Fruit fly (Drosophila melanogaster) whole organism, embryonic: Measurements from ENCODE around the gene Pka-C3.

Experiments
- Abd-B ChIP-seq: fragments of 200-800 bp; sonication (Bioruptor generic); optimal IDR thresholded peaks from 2 replicates; lab custom pipeline; 2018; ENCODE audit warnings: missing biosample characterization, mild to moderate bottlenecking, missing genetic modification characterization, moderate library complexity
- Ada2b ChIP-seq: fragments of 200-800 bp; sonication (Bioruptor generic); IDR thresholded peaks from 2 replicates; pipeline ENCODE4 v1.3.6; 2022; ENCODE audit warnings: missing biosample characterization, missing genetic modification characterization
- Blimp-1 ChIP-seq: fragments of 200-800 bp; sonication (Bioruptor generic); optimal IDR thresholded peaks from 3 replicates; lab custom pipeline; 2018; ENCODE audit warnings: missing biosample characterization, missing genetic modification characterization, mild to moderate bottlenecking, moderate library complexity, missing genetic modification reagents
- CG11247 ChIP-seq: fragments of 200-800 bp; sonication (Bioruptor generic); IDR thresholded peaks from 2 replicates; pipeline ENCODE4 v1.3.6; 2022; ENCODE audit warnings: missing biosample characterization, missing genetic modification characterization
- CG11456 ChIP-seq: fragments of 200-800 bp; sonication (Bioruptor generic); IDR thresholded peaks from 3 replicates; pipeline ENCODE4 v1.3.6; 2022; ENCODE audit warnings: missing biosample characterization, missing genetic modification characterization
- CG11504 ChIP-seq: fragments of 200-800 bp; sonication (Bioruptor generic); optimal IDR thresholded peaks from 3 replicates; lab custom pipeline; 2019; ENCODE audit warnings: missing biosample characterization, mild to moderate bottlenecking, missing genetic modification characterization, moderate library complexity
- CG13424 ChIP-seq: fragments of 200-800 bp; sonication (Bioruptor generic); optimal IDR thresholded peaks from 2 replicates; lab custom pipeline; 2019; ENCODE audit warnings: missing biosample characterization, mild to moderate bottlenecking, missing genetic modification characterization, moderate library complexity
- CG13894 ChIP-seq: fragments of 200-800 bp; sonication (Bioruptor generic); optimal IDR thresholded peaks from 3 replicates; lab custom pipeline; 2018; ENCODE audit warnings: missing biosample characterization, mild to moderate bottlenecking, missing genetic modification characterization, moderate library complexity
- CG15601 ChIP-seq: fragments of 200-800 bp; sonication (Bioruptor generic); optimal IDR thresholded peaks from 3 replicates; lab custom pipeline; 2019; ENCODE audit warnings: missing biosample characterization, mild to moderate bottlenecking, missing genetic modification characterization, moderate library complexity
- CG1602 ChIP-seq: fragments of 200-800 bp; sonication (Bioruptor generic); optimal IDR thresholded peaks from 3 replicates; lab custom pipeline; 2016; ENCODE audit warnings: missing biosample characterization, missing genetic modification characterization
- CG16815 ChIP-seq: fragments of 200-800 bp; sonication (Bioruptor generic); optimal IDR thresholded peaks from 3 replicates; lab custom pipeline; 2017; ENCODE audit warnings: missing biosample characterization, mild to moderate bottlenecking, missing genetic modification characterization
- CG18262 ChIP-seq: fragments of 200-800 bp; optimal IDR thresholded peaks from 3 replicates; lab custom pipeline; 2019; ENCODE audit warnings: missing biosample characterization, mild to moderate bottlenecking, missing genetic modification characterization, moderate library complexity
- CG2889 ChIP-seq: fragments of 200-800 bp; sonication (Bioruptor generic); IDR thresholded peaks from 3 replicates; pipeline ENCODE4 v1.3.6; 2022; ENCODE audit warnings: missing biosample characterization, missing genetic modification characterization
- CG30020 ChIP-seq: fragments of 200-800 bp; optimal IDR thresholded peaks from 2 replicates; lab custom pipeline; 2019; ENCODE audit warnings: missing biosample characterization, mild to moderate bottlenecking, missing genetic modification characterization, moderate library complexity
- CG31441 ChIP-seq: fragments of 200-800 bp; sonication (Bioruptor generic); IDR thresholded peaks from 2 replicates; pipeline ENCODE4 v1.3.6; 2022; ENCODE audit warnings: missing biosample characterization, missing genetic modification characterization
- CG3847 ChIP-seq: fragments of 200-800 bp; sonication (Bioruptor generic); IDR thresholded peaks from 2 replicates; pipeline ENCODE4 v1.3.6; 2022; ENCODE audit warnings: missing biosample characterization, missing genetic modification characterization
- CG42726 ChIP-seq: fragments of 200-800 bp; sonication (Bioruptor generic); IDR thresholded peaks from 2 replicates; pipeline ENCODE4 v1.3.6; 2022; ENCODE audit warnings: missing biosample characterization, missing genetic modification characterization; ENCODE audit not compliant: partially characterized antibody
- CG4730 ChIP-seq: fragments of 200-800 bp; sonication (Bioruptor generic); IDR thresholded peaks from 2 replicates; pipeline ENCODE4 v1.3.6; 2022; ENCODE audit warnings: missing biosample characterization, missing genetic modification characterization
- CG4820 ChIP-seq: fragments of 200-800 bp; sonication (Bioruptor generic); optimal IDR thresholded peaks from 3 replicates; lab custom pipeline; 2016; ENCODE audit warnings: missing biosample characterization, missing genetic modification characterization
- CG5953 ChIP-seq: fragments of 200-800 bp; sonication (Bioruptor generic); IDR thresholded peaks from 2 replicates; pipeline ENCODE4 v1.3.6; 2022; ENCODE audit warnings: missing biosample characterization, missing genetic modification characterization
- CG6272 ChIP-seq: fragments of 200-800 bp; sonication (Bioruptor generic); IDR thresholded peaks from 2 replicates; pipeline ENCODE4 v1.3.6; 2022; ENCODE audit warnings: missing biosample characterization, missing genetic modification characterization
- CG6683 ChIP-seq: fragments of 200-800 bp; sonication (Bioruptor generic); optimal IDR thresholded peaks from 2 replicates; lab custom pipeline; 2017; ENCODE audit warnings: missing biosample characterization, mild to moderate bottlenecking, missing genetic modification characterization, missing genetic modification reagents
- CG6689 ChIP-seq: fragments of 200-800 bp; sonication (Bioruptor generic); IDR thresholded peaks from 2 replicates; pipeline ENCODE4 v1.3.6; 2022; ENCODE audit warnings: missing biosample characterization, missing genetic modification characterization
- CG6854 ChIP-seq: fragments of 200-800 bp; sonication (Bioruptor generic); optimal IDR thresholded peaks from 3 replicates; lab custom pipeline; 2017; ENCODE audit warnings: missing biosample characterization, mild to moderate bottlenecking, missing genetic modification characterization
- CG7556 ChIP-seq: fragments of 200-800 bp; sonication (Bioruptor generic); optimal IDR thresholded peaks from 2 replicates; lab custom pipeline; 2017; ENCODE audit warnings: missing biosample characterization, mild to moderate bottlenecking, missing genetic modification characterization
- CG7839 ChIP-seq: fragments of 200-800 bp; sonication (Bioruptor generic); optimal IDR thresholded peaks from 3 replicates; lab custom pipeline; 2018; ENCODE audit warnings: missing biosample characterization, mild to moderate bottlenecking, missing genetic modification characterization, moderate library complexity
- D ChIP-seq, 2 experiments: fragments of 200-800 bp in 1 of 2; fragments of >200 bp in 1 of 2; sonication (Bioruptor generic) in 1 of 2; optimal IDR thresholded peaks; 2 replicates in 1 of 2; 3 replicates in 1 of 2; lab custom pipeline; 2017; ENCODE audit warnings: mild to moderate bottlenecking in 1 of 2, missing biosample characterization in 1 of 2, missing genetic modification characterization in 1 of 2, missing genetic modification reagents in 1 of 2
- Dip2 ChIP-seq: fragments of 200-800 bp; sonication (Bioruptor generic); IDR thresholded peaks from 2 replicates; pipeline ENCODE4 v1.3.6; 2022; ENCODE audit warnings: missing biosample characterization, missing genetic modification characterization
- E2f2 ChIP-seq: fragments of 200-800 bp; sonication (Bioruptor generic); IDR thresholded peaks from 2 replicates; pipeline ENCODE4 v1.3.6; 2022; ENCODE audit warnings: missing biosample characterization, missing genetic modification characterization
- Fer2 ChIP-seq: fragments of 200-800 bp; sonication (Bioruptor generic); optimal IDR thresholded peaks from 2 replicates; lab custom pipeline; 2018; ENCODE audit warnings: missing biosample characterization, mild to moderate bottlenecking, missing genetic modification characterization, moderate library complexity
- Gsc ChIP-seq: fragments of 200-800 bp; sonication (Bioruptor generic); IDR thresholded peaks from 2 replicates; pipeline ENCODE4 v1.3.6; 2022; ENCODE audit warnings: missing biosample characterization, missing genetic modification characterization
- Hr39 ChIP-seq: fragments of >200 bp; optimal IDR thresholded peaks from 2 replicates; lab custom pipeline; 2017
- Hsf ChIP-seq: fragments of 200-800 bp; sonication (Bioruptor generic); optimal IDR thresholded peaks from 3 replicates; lab custom pipeline; 2016; ENCODE audit warnings: missing biosample characterization, missing genetic modification characterization
- PHDP ChIP-seq: fragments of 200-800 bp; sonication (Bioruptor generic); optimal IDR thresholded peaks from 3 replicates; lab custom pipeline; 2018; ENCODE audit warnings: missing biosample characterization, mild to moderate bottlenecking, missing genetic modification characterization, moderate library complexity
- Rfx ChIP-seq: fragments of 200-800 bp; sonication (Bioruptor generic); IDR thresholded peaks from 2 replicates; pipeline ENCODE4 v1.3.6; 2022; ENCODE audit warnings: missing biosample characterization, missing genetic modification characterization
- Xrp1 ChIP-seq: fragments of 200-800 bp; sonication (Bioruptor generic); IDR thresholded peaks from 2 replicates; pipeline ENCODE4 v1.3.6; 2022; ENCODE audit warnings: missing biosample characterization, missing genetic modification characterization
- aop ChIP-seq: fragments of 200-800 bp; sonication (Bioruptor generic); IDR thresholded peaks from 2 replicates; pipeline ENCODE4 v1.3.6; 2022; ENCODE audit warnings: missing biosample characterization, missing genetic modification characterization
- caup ChIP-seq: fragments of 200-800 bp; sonication (Bioruptor generic); optimal IDR thresholded peaks from 3 replicates; lab custom pipeline; 2017; ENCODE audit warnings: missing biosample characterization, mild to moderate bottlenecking, missing genetic modification characterization, moderate library complexity; ENCODE audit not compliant: severe bottlenecking
- eve ChIP-seq, 2 experiments: fragments of >200 bp; optimal IDR thresholded peaks; 2 replicates each; lab custom pipeline; 2017; ENCODE audit warnings: missing biosample characterization in 2 of 2, missing genetic modification characterization in 2 of 2
- grau ChIP-seq: fragments of 200-800 bp; optimal IDR thresholded peaks from 3 replicates; lab custom pipeline; 2019; ENCODE audit warnings: missing biosample characterization, mild to moderate bottlenecking, missing genetic modification characterization, moderate library complexity
- gsb ChIP-seq: fragments of 200-800 bp; sonication (Bioruptor generic); IDR thresholded peaks from 2 replicates; pipeline ENCODE4 v1.3.6; 2022; ENCODE audit warnings: missing biosample characterization, missing genetic modification characterization
- lab ChIP-seq: fragments of 200-800 bp; sonication (Bioruptor generic); optimal IDR thresholded peaks from 3 replicates; lab custom pipeline; 2017; ENCODE audit warnings: missing biosample characterization, missing genetic modification characterization, mild to moderate bottlenecking, moderate library complexity, missing genetic modification reagents
- nom ChIP-seq: fragments of 200-800 bp; sonication (Bioruptor generic); optimal IDR thresholded peaks from 2 replicates; lab custom pipeline; 2017; ENCODE audit warnings: missing biosample characterization, missing genetic modification characterization, mild to moderate bottlenecking, moderate library complexity, missing genetic modification reagents
- pzg ChIP-seq: fragments of 200-800 bp; sonication (Bioruptor generic); optimal IDR thresholded peaks from 3 replicates; lab custom pipeline; 2018; ENCODE audit warnings: missing biosample characterization, mild to moderate bottlenecking, missing genetic modification characterization, moderate library complexity
- scrt ChIP-seq: fragments of 200-800 bp; sonication (Bioruptor generic); optimal IDR thresholded peaks from 2 replicates; lab custom pipeline; 2018; ENCODE audit warnings: missing biosample characterization, mild to moderate bottlenecking, missing genetic modification characterization, moderate library complexity
- sna ChIP-seq: fragments of 200-800 bp; sonication (Bioruptor generic); IDR thresholded peaks from 2 replicates; pipeline ENCODE4 v1.3.6; 2022; ENCODE audit warnings: missing biosample characterization, missing genetic modification characterization; ENCODE audit not compliant: partially characterized antibody
- tgo ChIP-seq: fragments of 200-800 bp; sonication (Bioruptor generic); IDR thresholded peaks from 3 replicates; pipeline ENCODE4 v1.3.6; 2022; ENCODE audit warnings: missing biosample characterization, missing genetic modification characterization
- tin ChIP-seq: fragments of 200-800 bp; sonication (Bioruptor generic); optimal IDR thresholded peaks from 3 replicates; lab custom pipeline; 2016; ENCODE audit warnings: missing biosample characterization, missing genetic modification characterization
- ttk ChIP-seq: fragments of 200-800 bp; sonication (Bioruptor generic); IDR thresholded peaks from 2 replicates; pipeline ENCODE4 v2.1.2; 2022; ENCODE audit warnings: missing biosample characterization, missing genetic modification characterization
- twi ChIP-seq: fragments of 200-800 bp; optimal IDR thresholded peaks from 2 replicates; lab custom pipeline; 2019; ENCODE audit warnings: missing biosample characterization, mild to moderate bottlenecking, missing genetic modification characterization, moderate library complexity

The Pka-C3 gene

DNA sequence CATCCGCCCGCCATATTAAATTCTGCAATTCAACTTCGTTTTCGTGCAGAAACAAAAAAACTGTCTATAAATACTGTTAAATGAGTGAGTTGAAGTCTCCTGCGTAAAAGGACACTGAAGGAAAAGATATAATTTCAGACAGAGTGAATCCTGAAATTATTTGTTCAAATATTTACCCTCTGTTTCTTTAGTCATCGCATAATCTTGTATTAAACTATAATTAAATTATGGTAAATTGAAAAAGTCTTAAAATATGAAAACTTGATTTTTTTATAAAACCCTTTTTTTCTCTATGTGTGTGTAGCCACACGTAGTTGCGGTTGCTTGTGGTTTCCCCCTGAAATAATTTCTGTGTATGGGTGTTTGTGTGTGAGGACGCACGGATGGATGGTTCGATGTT lies 31.2 kb downstream of the Pka-C3 start (continued):
- peak; percentile 21 for TF ChIP-seq CG6683
- no peak for TF ChIP-seq CG16815
- TF ChIP-seq gsb, result no peak
- peak; percentile 40 for TF ChIP-seq CG7556 (GFP tag; lab: Kevin White, UChicago)
- TF ChIP-seq ttk (GFP tag; lab: Robert Waterston, UW), result 0 out of 2 replicates have a peak, but pooled peaks have one; percentile 9
- TF ChIP-seq Gsc (GFP tag; lab: Robert Waterston, UW), result no peak
- no peak for TF ChIP-seq CG11247
- TF ChIP-seq lab (GFP tag; lab: Kevin White, UChicago), result peak; percentile 65
- TF ChIP-seq Ada2b (GFP tag; lab: Robert Waterston, UW), result peak; percentile 38
- peak; percentile 65; the same call in 1 of the 2 replicates for TF ChIP-seq Xrp1 (GFP tag; lab: Robert Waterston, UW)
- TF ChIP-seq E2f2 (GFP tag; lab: Robert Waterston, UW), result peak; percentile 24; the same call in 1 of the 2 replicates
- TF ChIP-seq D (optimal IDR thresholded peaks at IDR 0.05; lab: Kevin White, UChicago), result no peak
- peak; percentile 21 for TF ChIP-seq D (GFP tag; optimal IDR thresholded peaks at IDR 0.05; lab: Kevin White, UChicago)
- TF ChIP-seq CG11456 (GFP tag; lab: Robert Waterston, UW), result 0 out of 3 replicates have a peak, but pooled peaks have one; percentile 13
- TF ChIP-seq Hsf, result peak; percentile 22
- TF ChIP-seq CG4820 (GFP tag; lab: Kevin White, UChicago), result peak; percentile 9
- peak in 1 of 2 experiments; percentile 7 for TF ChIP-seq eve (GFP tag; optimal IDR thresholded peaks at IDR 0.05; lab: Kevin White, UChicago)
- TF ChIP-seq Blimp-1, result peak; percentile 41
- peak; percentile 63 for TF ChIP-seq CG7839 (tag; lab: Kevin White, UChicago)
- peak; percentile 18 for TF ChIP-seq CG1602 (GFP tag; lab: Kevin White, UChicago)
- peak; percentile 73 for TF ChIP-seq CG11504 (tag; lab: Kevin White, UChicago)
- TF ChIP-seq CG13894 (tag; lab: Kevin White, UChicago), result peak; percentile 35
- peak; percentile 31; the same call in 1 of the 3 replicates for TF ChIP-seq tgo (GFP tag; lab: Robert Waterston, UW)
- peak; percentile 38 for TF ChIP-seq Rfx (GFP tag; lab: Robert Waterston, UW)
- no peak for TF ChIP-seq caup (GFP tag; lab: Kevin White, UChicago)
- peak; percentile 32 for TF ChIP-seq CG15601 (tag; lab: Kevin White, UChicago)
- TF ChIP-seq CG3847 (GFP tag; lab: Robert Waterston, UW), result peak; percentile 31; the same call in 1 of the 2 replicates
- peak; percentile 52 for TF ChIP-seq CG18262 (tag; lab: Kevin White, UChicago)
- peak; percentile 1 for TF ChIP-seq tin (GFP tag; lab: Kevin White, UChicago)
- TF ChIP-seq CG13424, result peak; percentile 53
- TF ChIP-seq pzg, result no peak
- no peak for TF ChIP-seq sna (GFP tag; lab: Robert Waterston, UW)

DNA sequence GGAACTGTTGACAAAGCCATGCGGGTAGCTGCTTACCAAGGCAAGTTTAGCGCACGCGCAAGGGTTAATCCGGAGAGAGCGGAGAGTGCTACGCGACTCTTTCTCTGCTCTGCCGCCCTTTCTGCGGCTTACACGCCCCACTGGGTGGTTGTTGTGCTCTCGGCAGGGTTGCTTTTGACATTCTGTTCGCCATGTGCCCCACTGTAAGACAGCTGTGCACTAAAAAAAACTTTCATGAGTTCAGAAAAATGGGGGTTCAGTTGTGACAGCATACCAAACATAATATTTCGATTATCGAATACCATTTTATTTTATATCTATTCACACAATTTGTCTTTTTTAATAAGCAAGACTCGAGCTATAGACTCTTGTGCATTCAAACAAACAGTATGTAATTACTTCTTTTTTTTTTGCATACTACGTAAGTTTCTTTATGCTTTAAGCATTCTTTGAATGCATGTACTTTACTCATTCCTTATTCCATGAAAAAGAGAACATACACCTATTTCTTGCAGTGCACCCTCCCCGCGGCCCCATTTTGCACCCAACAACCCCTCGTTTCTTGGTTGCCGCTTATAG lies 33.5 kb downstream of the Pka-C3 start:
- TF ChIP-seq nom (GFP tag; lab: Kevin White, UChicago), result no peak
- no peak for TF ChIP-seq CG5953 (GFP tag; lab: Robert Waterston, UW)
- no peak for TF ChIP-seq Dip2 (GFP tag; lab: Robert Waterston, UW)
- peak; percentile 63 for TF ChIP-seq CG6854 (GFP tag; lab: Kevin White, UChicago)
- TF ChIP-seq CG31441 (GFP tag; lab: Robert Waterston, UW), result peak; percentile 48; the same call in 1 of the 2 replicates
- no peak for TF ChIP-seq CG4730
- no peak for TF ChIP-seq CG30020 (tag; lab: Kevin White, UChicago)
- peak; percentile 49 for TF ChIP-seq PHDP
- TF ChIP-seq scrt (GFP tag; lab: Kevin White, UChicago), result peak; percentile 19
- no peak for TF ChIP-seq Hr39 (lab: Kevin White, UChicago)
- peak; percentile 61 for TF ChIP-seq grau (tag; lab: Kevin White, UChicago)
- TF ChIP-seq aop (GFP tag; lab: Robert Waterston, UW), result no peak
- peak; percentile 31 for TF ChIP-seq Abd-B (GFP tag; lab: Kevin White, UChicago)
- TF ChIP-seq CG6689 (GFP tag; lab: Robert Waterston, UW), result peak; percentile 33; the same call in 1 of the 2 replicates
- no peak for TF ChIP-seq CG2889 (GFP tag; lab: Robert Waterston, UW)
- TF ChIP-seq CG6272, result no peak
- TF ChIP-seq eve (GFP tag; optimal IDR thresholded peaks at IDR 0.05; lab: Kevin White, UChicago), result peak in 1 of 2 experiments; percentile 84
- TF ChIP-seq Fer2 (tag; lab: Kevin White, UChicago), result peak; percentile 14
- TF ChIP-seq twi (tag; lab: Kevin White, UChicago), result no peak
- TF ChIP-seq CG42726 (GFP tag; lab: Robert Waterston, UW), result no peak
